Worm (Caenorhabditis elegans): Measurements from ENCODE around the gene dyf-11.

DNA sequence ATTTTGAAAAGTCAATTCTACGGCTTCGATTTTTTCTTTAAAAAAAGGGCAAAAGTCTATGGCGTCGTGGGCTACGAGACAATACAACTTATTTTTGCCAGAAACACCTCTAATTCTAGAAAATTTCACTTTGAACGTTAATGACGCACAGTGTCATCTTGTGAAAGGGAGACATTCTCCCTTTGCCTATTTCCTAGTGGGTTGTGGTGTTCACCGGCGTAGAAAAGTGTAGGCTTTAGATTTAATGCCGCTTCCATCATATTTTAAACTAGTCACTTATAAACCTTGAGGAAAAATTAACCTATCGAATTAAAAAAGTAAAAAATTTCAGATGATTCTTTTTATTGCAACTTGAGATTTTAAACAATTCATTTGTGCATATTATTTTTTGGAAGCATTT, 21.8 kb downstream of the dyf-11 start:
- TF ChIP-seq ztf-29 (GFP tag; IDR thresholded peaks at IDR 0.05) (no peak), T22C8.4 (GFP tag; IDR thresholded peaks at IDR 0.05) (no peak)

All from whole organism, midembryonic.